Worm (Caenorhabditis elegans) whole organism, late embryonic: ENCODE measurements around the gene orai-1.

Experiments
- C08G9.2 ChIP-seq: sonication (generic microtip); optimal IDR thresholded peaks from 2 replicates; lab custom pipeline; 2016; ENCODE audit warnings: mild to moderate bottlenecking, missing genetic modification characterization, moderate library complexity, missing compliant biosample characterization
- F13H6.1 ChIP-seq: sonication (generic microtip); optimal IDR thresholded peaks from 2 replicates; lab custom pipeline; 2016; ENCODE audit warnings: missing genetic modification characterization, missing compliant biosample characterization
- T23F11.4 ChIP-seq: fragments of 200-800 bp; sonication (Bioruptor generic); optimal IDR thresholded peaks from 2 replicates; lab custom pipeline; 2018; ENCODE audit warnings: mild to moderate bottlenecking, missing genetic modification characterization, missing compliant biosample characterization
- ahr-1 ChIP-seq: sonication (generic microtip); optimal IDR thresholded peaks from 2 replicates; lab custom pipeline; 2016; ENCODE audit warnings: missing genetic modification characterization, missing compliant biosample characterization
- ceh-19 ChIP-seq: fragments of 200-800 bp; sonication (Bioruptor generic); optimal IDR thresholded peaks from 2 replicates; lab custom pipeline; 2018; ENCODE audit warnings: mild to moderate bottlenecking, missing genetic modification characterization, missing compliant biosample characterization
- ceh-31 ChIP-seq: sonication (generic microtip); optimal IDR thresholded peaks from 2 replicates; lab custom pipeline; 2016; ENCODE audit warnings: missing genetic modification characterization, missing compliant biosample characterization
- ceh-34 ChIP-seq: sonication (generic microtip); optimal IDR thresholded peaks from 2 replicates; lab custom pipeline; 2016; ENCODE audit warnings: mild to moderate bottlenecking, missing genetic modification characterization, missing compliant biosample characterization
- dve-1 ChIP-seq: sonication (generic microtip); optimal IDR thresholded peaks from 2 replicates; lab custom pipeline; 2017; ENCODE audit warnings: antibody characterized with exemption, mild to moderate bottlenecking, missing genetic modification characterization, missing compliant biosample characterization
- elt-2 ChIP-seq: sonication (generic microtip); optimal IDR thresholded peaks from 2 replicates; lab custom pipeline; 2016; ENCODE audit warnings: missing genetic modification reagents, missing genetic modification characterization, missing compliant biosample characterization
- elt-4 ChIP-seq: sonication (generic microtip); optimal IDR thresholded peaks from 2 replicates; lab custom pipeline; 2016; ENCODE audit warnings: missing genetic modification characterization, missing compliant biosample characterization
- eyg-1 ChIP-seq: sonication (generic microtip); optimal IDR thresholded peaks from 2 replicates; lab custom pipeline; 2016; ENCODE audit warnings: missing genotype, missing genetic modification characterization, missing compliant biosample characterization
- fax-1 ChIP-seq: sonication (generic microtip); optimal IDR thresholded peaks from 2 replicates; lab custom pipeline; 2016; ENCODE audit warnings: missing genotype, missing genetic modification characterization, missing compliant biosample characterization
- fkh-10 ChIP-seq: fragments of 150-350 bp; optimal IDR thresholded peaks from 2 replicates; lab custom pipeline; 2014; ENCODE audit warnings: missing biosample characterization, missing genetic modification reagents, missing genetic modification characterization
- fkh-6 ChIP-seq: sonication (generic microtip); optimal IDR thresholded peaks from 2 replicates; lab custom pipeline; 2016; ENCODE audit warnings: missing genetic modification characterization, missing compliant biosample characterization
- gmeb-2 ChIP-seq: sonication (generic microtip); optimal IDR thresholded peaks from 2 replicates; lab custom pipeline; 2016; ENCODE audit warnings: missing genetic modification characterization, inconsistent platforms, missing compliant biosample characterization
- hlh-13 ChIP-seq: fragments of 200-800 bp; sonication (Bioruptor generic); optimal IDR thresholded peaks from 2 replicates; lab custom pipeline; 2018; ENCODE audit warnings: mild to moderate bottlenecking, missing genetic modification characterization, missing compliant biosample characterization
- hlh-30 ChIP-seq: sonication (generic microtip); optimal IDR thresholded peaks from 2 replicates; lab custom pipeline; 2017; ENCODE audit warnings: antibody characterized with exemption, missing genetic modification characterization, missing compliant biosample characterization; ENCODE audit not compliant: insufficient read depth
- hlh-6 ChIP-seq: sonication (generic microtip); optimal IDR thresholded peaks from 2 replicates; lab custom pipeline; 2016; ENCODE audit warnings: missing genotype, missing genetic modification characterization, missing compliant biosample characterization
- hlh-8 ChIP-seq: sonication (generic microtip); optimal IDR thresholded peaks from 2 replicates; lab custom pipeline; 2016; ENCODE audit warnings: missing genotype, missing genetic modification characterization, missing compliant biosample characterization
- lin-11 ChIP-seq: fragments of 200-800 bp; sonication (Bioruptor generic); optimal IDR thresholded peaks from 2 replicates; lab custom pipeline; 2018; ENCODE audit warnings: mild to moderate bottlenecking, missing genetic modification characterization, missing compliant biosample characterization
- madf-2 ChIP-seq: sonication (generic microtip); optimal IDR thresholded peaks from 2 replicates; lab custom pipeline; 2017; ENCODE audit warnings: missing genetic modification characterization, missing compliant biosample characterization
- nfya-1 ChIP-seq: sonication (generic microtip); optimal IDR thresholded peaks from 2 replicates; lab custom pipeline; 2017; ENCODE audit warnings: missing genetic modification characterization, mild to moderate bottlenecking, missing compliant biosample characterization, antibody characterized with exemption, moderate library complexity
- npax-4 ChIP-seq: sonication (generic microtip); optimal IDR thresholded peaks from 2 replicates; lab custom pipeline; 2016; ENCODE audit warnings: missing genetic modification characterization, missing compliant biosample characterization
- odd-2 ChIP-seq: sonication (generic microtip); optimal IDR thresholded peaks from 2 replicates; lab custom pipeline; 2017; ENCODE audit warnings: antibody characterized with exemption, mild to moderate bottlenecking, missing genetic modification characterization, missing compliant biosample characterization
- pax-1 ChIP-seq: fragments of 150-350 bp; optimal IDR thresholded peaks from 2 replicates; lab custom pipeline; 2014; ENCODE audit warnings: missing biosample characterization, missing genetic modification characterization
- pha-4 ChIP-seq: fragments of 150-350 bp; optimal IDR thresholded peaks from 2 replicates; lab custom pipeline; 2018; ENCODE audit warnings: missing biosample characterization, missing genetic modification reagents, missing genetic modification characterization
- pros-1 ChIP-seq: fragments of 150-350 bp; optimal IDR thresholded peaks from 2 replicates; lab custom pipeline; 2014; ENCODE audit warnings: missing biosample characterization, missing genetic modification reagents, missing genetic modification characterization
- sdc-2 ChIP-seq: sonication (generic microtip); optimal IDR thresholded peaks from 2 replicates; lab custom pipeline; 2016; ENCODE audit warnings: missing genotype, missing genetic modification characterization, missing compliant biosample characterization
- sox-4 ChIP-seq: sonication (generic microtip); optimal IDR thresholded peaks from 2 replicates; lab custom pipeline; 2017; ENCODE audit warnings: mild to moderate bottlenecking, missing genetic modification characterization, inconsistent platforms, missing compliant biosample characterization
- tbx-2 ChIP-seq: sonication (generic microtip); optimal IDR thresholded peaks from 2 replicates; lab custom pipeline; 2016; ENCODE audit warnings: missing genetic modification characterization, missing compliant biosample characterization
- tbx-7 ChIP-seq: sonication (generic microtip); optimal IDR thresholded peaks from 2 replicates; lab custom pipeline; 2016; ENCODE audit warnings: missing genotype, missing genetic modification characterization, missing compliant biosample characterization
- ttx-3 ChIP-seq: sonication (generic microtip); optimal IDR thresholded peaks from 2 replicates; lab custom pipeline; 2016; ENCODE audit warnings: missing genetic modification reagents, missing genetic modification characterization, missing compliant biosample characterization
- unc-3 ChIP-seq, 2 experiments: fragments of 200-800 bp in 1 of 2; sonication (Bioruptor generic) in 1 of 2; sonication (generic microtip) in 1 of 2; conservative IDR thresholded peaks in 1 of 2; optimal IDR thresholded peaks in 1 of 2; 2 replicates each; pipeline versions ENCODE4 v1.3.6 to Lab custom; 2016 to 2022; ENCODE audit warnings: missing compliant biosample characterization in 2 of 2, missing genetic modification characterization in 2 of 2, missing genetic modification reagents in 1 of 2
- unc-42 ChIP-seq: sonication (generic microtip); optimal IDR thresholded peaks from 2 replicates; lab custom pipeline; 2016; ENCODE audit warnings: missing genotype, missing genetic modification characterization, missing compliant biosample characterization
- unc-86 ChIP-seq: sonication (generic microtip); optimal IDR thresholded peaks from 2 replicates; lab custom pipeline; 2016; ENCODE audit warnings: missing genetic modification characterization, missing compliant biosample characterization
- zip-5 ChIP-seq: sonication (generic microtip); optimal IDR thresholded peaks from 2 replicates; lab custom pipeline; 2016; ENCODE audit warnings: missing genetic modification characterization, missing compliant biosample characterization

orai-1 gene

DNA sequence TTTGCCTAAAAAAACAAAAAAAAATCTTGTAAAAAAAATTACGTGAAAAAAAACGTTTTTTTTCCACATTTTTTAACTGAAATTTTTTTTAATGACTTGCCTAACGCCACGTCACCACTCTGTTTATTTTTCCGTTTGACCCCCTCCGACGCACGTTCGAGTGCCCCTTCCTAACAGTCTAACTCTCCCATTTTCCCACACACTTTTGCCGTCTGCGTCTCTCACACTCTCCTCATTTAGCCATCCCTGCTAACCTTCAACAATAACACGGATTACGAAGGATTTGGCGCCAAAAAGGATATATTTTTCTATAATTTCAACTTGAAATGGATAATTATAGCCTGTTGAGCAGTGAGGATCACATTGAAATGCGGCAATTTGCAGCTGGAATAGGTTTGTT is 694 bp downstream of the orai-1 start:
- TF ChIP-seq tbx-7 (tag; lab: Kevin White, UChicago) (no peak), sdc-2 (tag; lab: Kevin White, UChicago) (no peak), gmeb-2 (tag; lab: Kevin White, UChicago) (no peak), npax-4 (tag; lab: Kevin White, UChicago) (no peak), ttx-3 (tag; lab: Kevin White, UChicago) (no peak), ceh-34 (tag; lab: Kevin White, UChicago) (peak; percentile 2), ahr-1 (tag; lab: Kevin White, UChicago) (no peak), hlh-13 (GFP tag; lab: Kevin White, UChicago) (no peak), pax-1 (tag; lab: Kevin White, UChicago) (no peak), eyg-1 (tag; lab: Kevin White, UChicago) (peak; percentile 5), hlh-6 (tag; lab: Kevin White, UChicago) (no peak), ceh-31 (tag; lab: Kevin White, UChicago) (peak; percentile 5), unc-42 (tag; lab: Kevin White, UChicago) (no peak), C08G9.2 (tag; lab: Kevin White, UChicago) (no peak), pros-1 (no peak), tbx-2 (tag; lab: Kevin White, UChicago) (peak; percentile 22)

DNA sequence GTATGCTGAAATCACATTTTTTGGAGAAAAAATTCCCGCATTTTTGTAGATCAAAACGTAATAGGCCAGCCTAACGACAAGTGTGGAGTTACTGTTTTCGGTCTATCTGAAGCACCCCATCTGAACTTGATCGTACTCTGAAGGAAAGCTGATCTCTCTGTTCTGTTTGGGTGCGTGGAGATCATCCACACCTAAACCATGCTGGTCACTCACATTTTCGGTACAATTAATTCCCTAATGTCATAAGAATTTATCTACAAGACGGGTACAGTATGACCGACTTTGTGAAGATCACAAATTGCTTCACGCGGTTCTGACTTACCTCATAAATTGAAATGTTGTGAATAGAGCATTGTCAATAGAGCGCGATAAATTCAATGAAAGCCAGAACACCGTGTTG is 3.4 kb downstream of the orai-1 start:
- no peak for TF ChIP-seq hlh-30
- no peak for TF ChIP-seq fkh-6
- no peak for TF ChIP-seq T23F11.4 (GFP tag; lab: Kevin White, UChicago)
- no peak for TF ChIP-seq F13H6.1 (tag; lab: Kevin White, UChicago)
- no peak for TF ChIP-seq fax-1 (tag; lab: Kevin White, UChicago)
- no peak for TF ChIP-seq unc-3 (GFP tag; conservative IDR thresholded peaks at IDR 0.05; lab: Robert Waterston, UW)
- no peak for TF ChIP-seq unc-3 (tag; optimal IDR thresholded peaks at IDR 0.05; lab: Kevin White, UChicago)
- TF ChIP-seq ceh-31 (tag; lab: Kevin White, UChicago): no peak
- no peak for TF ChIP-seq zip-5 (tag; lab: Kevin White, UChicago)
- no peak for TF ChIP-seq madf-2 (tag; lab: Kevin White, UChicago)
- no peak for TF ChIP-seq fkh-10 (GFP tag; lab: Kevin White, UChicago)
- TF ChIP-seq unc-86: no peak
- no peak for TF ChIP-seq lin-11 (tag; lab: Kevin White, UChicago)
- no peak for TF ChIP-seq ceh-34 (tag; lab: Kevin White, UChicago)
- TF ChIP-seq, all 69 proteins: peak for 0

DNA sequence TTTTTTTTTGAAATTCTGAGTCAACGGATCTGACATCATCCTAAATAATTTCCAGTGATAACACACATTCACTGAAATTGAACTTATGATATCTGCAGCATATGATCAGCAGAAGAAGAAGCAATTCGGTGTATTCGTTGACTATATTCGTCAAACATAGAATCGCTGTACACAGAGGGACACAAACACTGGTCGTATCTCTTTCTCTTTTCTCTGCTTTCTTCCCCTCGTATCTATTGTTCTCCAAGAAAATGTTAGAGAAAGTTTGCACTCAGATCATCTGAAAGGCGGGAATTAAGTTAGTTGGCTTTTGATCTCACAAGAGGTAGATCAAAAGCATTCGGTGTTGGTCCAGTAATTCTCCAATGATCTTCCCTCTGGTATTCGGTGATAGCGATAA is 4.0 kb downstream of the orai-1 start:
- no peak for TF ChIP-seq nfya-1
- no peak for TF ChIP-seq sox-4
- no peak for TF ChIP-seq tbx-7 (tag; lab: Kevin White, UChicago)
- TF ChIP-seq ceh-19 (GFP tag; lab: Kevin White, UChicago): no peak
- TF ChIP-seq dve-1 (tag; lab: Kevin White, UChicago): no peak
- no peak for TF ChIP-seq pha-4 (tag; lab: Kevin White, UChicago)
- no peak for TF ChIP-seq odd-2 (tag; lab: Kevin White, UChicago)
- TF ChIP-seq, all 69 proteins: peak for 0

ce11 chrIII:651587-651986 is 5.0 kb downstream of the orai-1 start:
- TF ChIP-seq hlh-8 (tag; lab: Kevin White, UChicago): no peak
- no peak for TF ChIP-seq madf-2 (tag; lab: Kevin White, UChicago)
- TF ChIP-seq elt-2 (tag; lab: Kevin White, UChicago): peak; percentile 16
- no peak for TF ChIP-seq elt-4
